Worm (Caenorhabditis elegans) whole organism, late embryonic: ENCODE results near the gene C53D6.8.

Experiments
- C08G9.2 ChIP-seq: sonication (generic microtip); optimal IDR thresholded peaks from 2 replicates; lab custom pipeline; 2016; ENCODE audit warnings: mild to moderate bottlenecking, missing genetic modification characterization, moderate library complexity, missing compliant biosample characterization
- F13H6.1 ChIP-seq: sonication (generic microtip); optimal IDR thresholded peaks from 2 replicates; lab custom pipeline; 2016; ENCODE audit warnings: missing genetic modification characterization, missing compliant biosample characterization
- K09A11.1 ChIP-seq: sonication (generic microtip); optimal IDR thresholded peaks from 2 replicates; lab custom pipeline; 2017; ENCODE audit warnings: antibody characterized with exemption, mild to moderate bottlenecking, missing genetic modification characterization, missing compliant biosample characterization; ENCODE audit not compliant: insufficient read depth
- Y22D7AL.16 ChIP-seq: sonication (generic microtip); optimal IDR thresholded peaks from 2 replicates; lab custom pipeline; 2016; ENCODE audit warnings: missing genetic modification characterization, missing compliant biosample characterization
- ahr-1 ChIP-seq: sonication (generic microtip); optimal IDR thresholded peaks from 2 replicates; lab custom pipeline; 2016; ENCODE audit warnings: missing genetic modification characterization, missing compliant biosample characterization
- ceh-14 ChIP-seq: sonication (generic microtip); optimal IDR thresholded peaks from 2 replicates; lab custom pipeline; 2016; ENCODE audit warnings: missing genotype, missing genetic modification characterization, missing compliant biosample characterization
- ceh-18 ChIP-seq: sonication (generic microtip); optimal IDR thresholded peaks from 2 replicates; lab custom pipeline; 2016; ENCODE audit warnings: missing genetic modification characterization, missing compliant biosample characterization
- ceh-19 ChIP-seq: fragments of 200-800 bp; sonication (Bioruptor generic); optimal IDR thresholded peaks from 2 replicates; lab custom pipeline; 2018; ENCODE audit warnings: mild to moderate bottlenecking, missing genetic modification characterization, missing compliant biosample characterization
- ceh-2 ChIP-seq: sonication (generic microtip); optimal IDR thresholded peaks from 2 replicates; lab custom pipeline; 2016; ENCODE audit warnings: missing genotype, missing genetic modification characterization, missing compliant biosample characterization
- ceh-22 ChIP-seq: sonication (generic microtip); optimal IDR thresholded peaks from 2 replicates; lab custom pipeline; 2017; ENCODE audit warnings: missing biosample characterization, missing genetic modification characterization
- ceh-31 ChIP-seq: sonication (generic microtip); optimal IDR thresholded peaks from 2 replicates; lab custom pipeline; 2016; ENCODE audit warnings: missing genetic modification characterization, missing compliant biosample characterization
- ceh-34 ChIP-seq: sonication (generic microtip); optimal IDR thresholded peaks from 2 replicates; lab custom pipeline; 2016; ENCODE audit warnings: mild to moderate bottlenecking, missing genetic modification characterization, missing compliant biosample characterization
- ceh-9 ChIP-seq: sonication (generic microtip); optimal IDR thresholded peaks from 2 replicates; lab custom pipeline; 2016; ENCODE audit warnings: mild to moderate bottlenecking, missing genetic modification characterization, inconsistent platforms, missing compliant biosample characterization
- dmd-4 ChIP-seq: sonication (generic microtip); optimal IDR thresholded peaks from 2 replicates; lab custom pipeline; 2016; ENCODE audit warnings: borderline replicate concordance, missing genetic modification characterization, missing compliant biosample characterization
- dve-1 ChIP-seq: sonication (generic microtip); optimal IDR thresholded peaks from 2 replicates; lab custom pipeline; 2017; ENCODE audit warnings: antibody characterized with exemption, mild to moderate bottlenecking, missing genetic modification characterization, missing compliant biosample characterization
- elt-2 ChIP-seq: sonication (generic microtip); optimal IDR thresholded peaks from 2 replicates; lab custom pipeline; 2016; ENCODE audit warnings: missing genetic modification reagents, missing genetic modification characterization, missing compliant biosample characterization
- elt-4 ChIP-seq: sonication (generic microtip); optimal IDR thresholded peaks from 2 replicates; lab custom pipeline; 2016; ENCODE audit warnings: missing genetic modification characterization, missing compliant biosample characterization
- ets-4 ChIP-seq: sonication (generic microtip); optimal IDR thresholded peaks from 2 replicates; lab custom pipeline; 2016; ENCODE audit warnings: missing genetic modification characterization, missing compliant biosample characterization
- eyg-1 ChIP-seq: sonication (generic microtip); optimal IDR thresholded peaks from 2 replicates; lab custom pipeline; 2016; ENCODE audit warnings: missing genotype, missing genetic modification characterization, missing compliant biosample characterization
- fax-1 ChIP-seq: sonication (generic microtip); optimal IDR thresholded peaks from 2 replicates; lab custom pipeline; 2016; ENCODE audit warnings: missing genotype, missing genetic modification characterization, missing compliant biosample characterization
- fkh-10 ChIP-seq: fragments of 150-350 bp; optimal IDR thresholded peaks from 2 replicates; lab custom pipeline; 2014; ENCODE audit warnings: missing biosample characterization, missing genetic modification reagents, missing genetic modification characterization
- fkh-6 ChIP-seq: sonication (generic microtip); optimal IDR thresholded peaks from 2 replicates; lab custom pipeline; 2016; ENCODE audit warnings: missing genetic modification characterization, missing compliant biosample characterization
- hlh-13 ChIP-seq: fragments of 200-800 bp; sonication (Bioruptor generic); optimal IDR thresholded peaks from 2 replicates; lab custom pipeline; 2018; ENCODE audit warnings: mild to moderate bottlenecking, missing genetic modification characterization, missing compliant biosample characterization
- hlh-30 ChIP-seq: sonication (generic microtip); optimal IDR thresholded peaks from 2 replicates; lab custom pipeline; 2017; ENCODE audit warnings: antibody characterized with exemption, missing genetic modification characterization, missing compliant biosample characterization; ENCODE audit not compliant: insufficient read depth
- hlh-6 ChIP-seq: sonication (generic microtip); optimal IDR thresholded peaks from 2 replicates; lab custom pipeline; 2016; ENCODE audit warnings: missing genotype, missing genetic modification characterization, missing compliant biosample characterization
- hlh-8 ChIP-seq: sonication (generic microtip); optimal IDR thresholded peaks from 2 replicates; lab custom pipeline; 2016; ENCODE audit warnings: missing genotype, missing genetic modification characterization, missing compliant biosample characterization
- lim-6 ChIP-seq: sonication (generic microtip); optimal IDR thresholded peaks from 2 replicates; lab custom pipeline; 2016; ENCODE audit warnings: missing genetic modification characterization, missing compliant biosample characterization
- nhr-232 ChIP-seq: sonication (generic microtip); optimal IDR thresholded peaks from 2 replicates; lab custom pipeline; 2016; ENCODE audit warnings: missing genetic modification characterization, missing compliant biosample characterization
- pha-2 ChIP-seq: sonication (generic microtip); optimal IDR thresholded peaks from 2 replicates; lab custom pipeline; 2017; ENCODE audit warnings: mild to moderate bottlenecking, missing genetic modification characterization, missing compliant biosample characterization
- pqm-1 ChIP-seq: sonication (generic microtip); optimal IDR thresholded peaks from 2 replicates; lab custom pipeline; 2016; ENCODE audit warnings: missing genetic modification characterization, missing compliant biosample characterization
- pros-1 ChIP-seq: fragments of 150-350 bp; optimal IDR thresholded peaks from 2 replicates; lab custom pipeline; 2014; ENCODE audit warnings: missing biosample characterization, missing genetic modification reagents, missing genetic modification characterization
- ref-2 ChIP-seq: sonication (generic microtip); optimal IDR thresholded peaks from 2 replicates; lab custom pipeline; 2016; ENCODE audit warnings: missing genetic modification characterization, missing compliant biosample characterization
- rnt-1 ChIP-seq: sonication (generic microtip); optimal IDR thresholded peaks from 2 replicates; lab custom pipeline; 2016; ENCODE audit warnings: missing genetic modification characterization, missing compliant biosample characterization
- sdc-2 ChIP-seq: sonication (generic microtip); optimal IDR thresholded peaks from 2 replicates; lab custom pipeline; 2016; ENCODE audit warnings: missing genotype, missing genetic modification characterization, missing compliant biosample characterization
- sox-4 ChIP-seq: sonication (generic microtip); optimal IDR thresholded peaks from 2 replicates; lab custom pipeline; 2017; ENCODE audit warnings: mild to moderate bottlenecking, missing genetic modification characterization, inconsistent platforms, missing compliant biosample characterization
- tbx-2 ChIP-seq: sonication (generic microtip); optimal IDR thresholded peaks from 2 replicates; lab custom pipeline; 2016; ENCODE audit warnings: missing genetic modification characterization, missing compliant biosample characterization
- tbx-7 ChIP-seq: sonication (generic microtip); optimal IDR thresholded peaks from 2 replicates; lab custom pipeline; 2016; ENCODE audit warnings: missing genotype, missing genetic modification characterization, missing compliant biosample characterization
- ttx-3 ChIP-seq: sonication (generic microtip); optimal IDR thresholded peaks from 2 replicates; lab custom pipeline; 2016; ENCODE audit warnings: missing genetic modification reagents, missing genetic modification characterization, missing compliant biosample characterization
- unc-42 ChIP-seq: sonication (generic microtip); optimal IDR thresholded peaks from 2 replicates; lab custom pipeline; 2016; ENCODE audit warnings: missing genotype, missing genetic modification characterization, missing compliant biosample characterization
- unc-55 ChIP-seq: sonication (generic microtip); optimal IDR thresholded peaks from 2 replicates; lab custom pipeline; 2017; ENCODE audit warnings: missing biosample characterization, missing genetic modification reagents, missing genetic modification characterization
- unc-86 ChIP-seq: sonication (generic microtip); optimal IDR thresholded peaks from 2 replicates; lab custom pipeline; 2016; ENCODE audit warnings: missing genetic modification characterization, missing compliant biosample characterization
- zip-5 ChIP-seq: sonication (generic microtip); optimal IDR thresholded peaks from 2 replicates; lab custom pipeline; 2016; ENCODE audit warnings: missing genetic modification characterization, missing compliant biosample characterization
- ztf-16 ChIP-seq: sonication (generic microtip); optimal IDR thresholded peaks from 2 replicates; lab custom pipeline; 2017; ENCODE audit warnings: missing genetic modification characterization, missing compliant biosample characterization

C53D6.8 gene

ce11 chrIV:8974543-8975330, 27.8 kb downstream of the C53D6.8 start:
- TF ChIP-seq eyg-1 (tag; lab: Kevin White, UChicago) (no peak), fkh-10 (GFP tag; lab: Kevin White, UChicago) (no peak), hlh-30 (tag; lab: Kevin White, UChicago) (peak; percentile 25), pqm-1 (tag; lab: Kevin White, UChicago) (no peak), Y22D7AL.16 (no peak), pha-2 (tag; lab: Kevin White, UChicago) (no peak)

DNA sequence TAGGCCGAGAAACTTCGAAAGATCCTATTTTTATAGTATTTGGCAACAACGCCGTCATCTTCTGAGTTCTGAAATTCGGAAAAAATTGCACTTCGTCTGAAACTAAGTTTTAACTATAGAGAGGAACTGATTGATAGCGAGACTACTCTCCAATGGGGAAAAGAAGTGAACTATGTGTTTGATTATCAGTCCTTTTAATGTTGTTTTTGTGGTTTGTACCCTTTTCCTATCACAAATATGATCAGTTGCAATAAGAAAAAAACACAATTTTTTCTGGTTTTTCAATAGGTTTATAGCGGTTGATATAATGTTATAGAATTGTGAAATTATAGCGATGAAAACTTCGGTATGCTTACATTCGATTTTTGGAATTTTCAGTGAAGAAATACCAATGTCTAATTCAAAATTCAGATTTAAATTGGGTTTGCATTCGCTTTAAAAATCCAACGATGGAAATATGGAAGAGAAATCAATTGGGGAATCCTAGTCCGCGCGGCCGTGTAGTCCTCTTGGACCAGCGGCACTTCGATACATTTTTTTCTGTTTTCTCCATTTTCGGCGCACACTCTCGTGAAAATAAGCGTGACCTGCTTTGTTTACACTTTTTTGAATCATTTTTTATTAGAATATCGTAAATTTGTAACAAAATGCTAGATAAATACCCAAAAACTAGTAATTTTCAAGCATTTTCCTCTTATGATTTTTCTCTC, 29.1 kb downstream of the C53D6.8 start, which contains the start of gene C53B4.3:
C53B4.3 (minus strand) TSS at position 464 of the 710 bp plus-strand sequence.
- TF ChIP-seq sox-4: no peak
- peak; percentile 87 for TF ChIP-seq tbx-2 (tag; lab: Kevin White, UChicago)
- TF ChIP-seq rnt-1 (tag; lab: Kevin White, UChicago): peak; percentile 83
- no peak for TF ChIP-seq unc-55 (GFP tag; lab: Kevin White, UChicago)
- no peak for TF ChIP-seq ceh-22
- TF ChIP-seq unc-42 (tag; lab: Kevin White, UChicago): peak; percentile 14
- peak; percentile 70 for TF ChIP-seq fkh-6
- TF ChIP-seq nhr-232 (tag; lab: Kevin White, UChicago): no peak
- TF ChIP-seq unc-86 (tag; lab: Kevin White, UChicago): peak; percentile 18
- peak; percentile 41 for TF ChIP-seq ceh-34
- TF ChIP-seq fax-1: peak; percentile 41
- peak; percentile 89 for TF ChIP-seq zip-5 (tag; lab: Kevin White, UChicago)
- TF ChIP-seq pros-1 (tag; lab: Kevin White, UChicago): no peak
- TF ChIP-seq ceh-18 (tag; lab: Kevin White, UChicago): no peak
- TF ChIP-seq pqm-1 (tag; lab: Kevin White, UChicago): no peak
- TF ChIP-seq ztf-16 (tag; lab: Kevin White, UChicago): peak; percentile 43
- peak; percentile 81 for TF ChIP-seq ref-2 (tag; lab: Kevin White, UChicago)
- peak; percentile 93 for TF ChIP-seq ceh-31 (tag; lab: Kevin White, UChicago)
- no peak for TF ChIP-seq dmd-4 (tag; lab: Kevin White, UChicago)
- no peak for TF ChIP-seq elt-4 (tag; lab: Kevin White, UChicago)
- TF ChIP-seq C08G9.2 (tag; lab: Kevin White, UChicago): peak; percentile 97
- no peak for TF ChIP-seq pha-2 (tag; lab: Kevin White, UChicago)
- no peak for TF ChIP-seq K09A11.1 (tag; lab: Kevin White, UChicago)
- TF ChIP-seq ets-4 (tag; lab: Kevin White, UChicago): peak; percentile 89
- TF ChIP-seq F13H6.1 (tag; lab: Kevin White, UChicago): peak; percentile 69
- TF ChIP-seq ceh-19 (GFP tag; lab: Kevin White, UChicago): no peak
- peak; percentile 9 for TF ChIP-seq ahr-1 (tag; lab: Kevin White, UChicago)
- TF ChIP-seq hlh-13: no peak
- peak; percentile 75 for TF ChIP-seq lim-6
- no peak for TF ChIP-seq hlh-6 (tag; lab: Kevin White, UChicago)
- TF ChIP-seq ttx-3: peak; percentile 15
- no peak for TF ChIP-seq ceh-9 (tag; lab: Kevin White, UChicago)
- no peak for TF ChIP-seq elt-2 (tag; lab: Kevin White, UChicago)
- no peak for TF ChIP-seq eyg-1 (tag; lab: Kevin White, UChicago)
- no peak for TF ChIP-seq dve-1 (tag; lab: Kevin White, UChicago)
- peak; percentile 96 for TF ChIP-seq tbx-7 (tag; lab: Kevin White, UChicago)
- peak; percentile 94 for TF ChIP-seq ceh-2 (tag; lab: Kevin White, UChicago)
- peak; percentile 83 for TF ChIP-seq hlh-8 (tag; lab: Kevin White, UChicago)
- TF ChIP-seq sdc-2 (tag; lab: Kevin White, UChicago): peak; percentile 57
- TF ChIP-seq ceh-14 (tag; lab: Kevin White, UChicago): peak; percentile 53
